Worm (Caenorhabditis elegans) whole organism, midembryonic: ENCODE results near the gene fbxa-182.

Experiments used
- T22C8.4 ChIP-seq: fragments of 200-800 bp; sonication (Bioruptor generic); IDR thresholded peaks from 2 replicates; pipeline ENCODE4 v1.3.6; 2022; ENCODE audit warnings: missing genetic modification characterization, missing compliant biosample characterization
- ref-1 ChIP-seq: fragments of 200-800 bp; sonication (Bioruptor generic); conservative IDR thresholded peaks from 2 replicates; pipeline ENCODE4 v1.3.6; 2022; ENCODE audit warnings: missing genetic modification reagents, missing genetic modification characterization, missing compliant biosample characterization

DNA sequence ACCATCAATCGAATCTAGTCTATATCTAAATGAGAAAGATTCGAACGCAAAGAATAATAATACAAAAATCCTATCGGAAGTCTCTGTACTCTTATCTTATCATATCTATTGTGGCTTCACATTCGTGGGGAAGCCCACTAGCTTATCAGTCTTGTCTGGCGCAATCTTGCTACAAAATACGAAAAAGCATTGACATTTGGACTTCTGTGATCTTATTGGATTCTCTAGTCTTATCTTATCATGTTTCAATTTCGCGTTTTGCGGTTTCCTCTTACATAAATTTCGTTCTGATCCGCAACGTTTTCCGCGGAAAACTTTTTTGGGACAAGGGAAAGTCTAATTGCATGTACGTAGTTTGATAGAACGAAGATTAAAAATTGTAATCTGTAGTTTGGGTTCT lies 12.7 kb downstream of the fbxa-182 start:
- TF ChIP-seq T22C8.4 (GFP tag; lab: Robert Waterston, UW) (no peak), ref-1 (GFP tag; lab: Robert Waterston, UW) (no peak)
